Worm (Caenorhabditis elegans): ENCODE measurements around the gene F41E6.15.

F41E6.15 gene

ce11 chrV:8602638-8603037 is at the start of gene F41E6.15:
F41E6.15 (minus strand) TSS chrV:8602738.
- TF ChIP-seq unc-86 (tag; optimal IDR thresholded peaks at IDR 0.05) (no peak), che-1 (tag; optimal IDR thresholded peaks at IDR 0.05) (no peak), pag-3 (tag; optimal IDR thresholded peaks at IDR 0.05; ENCODE audit: borderline replicate concordance) (no peak), ttx-3 (tag; optimal IDR thresholded peaks at IDR 0.05) (no peak), lin-11 (tag; optimal IDR thresholded peaks at IDR 0.05) (no peak), ref-2 (tag; optimal IDR thresholded peaks at IDR 0.05) (no peak), pat-9 (tag; optimal IDR thresholded peaks at IDR 0.05) (no peak), hlh-15 (tag; optimal IDR thresholded peaks at IDR 0.05) (no peak), unc-3 (GFP tag; conservative IDR thresholded peaks at IDR 0.05) (no peak), unc-3 (tag; optimal IDR thresholded peaks at IDR 0.05) (no peak), elt-2 (tag; optimal IDR thresholded peaks at IDR 0.05) (no peak)

ce11 chrV:8652177-8652576 is 49.6 kb upstream of the F41E6.15 start:
- TF ChIP-seq pax-1 (tag; optimal IDR thresholded peaks at IDR 0.05) (no peak), eyg-1 (tag; optimal IDR thresholded peaks at IDR 0.05) (no peak), ceh-19 (GFP tag; optimal IDR thresholded peaks at IDR 0.05) (no peak), pag-3 (tag; optimal IDR thresholded peaks at IDR 0.05; ENCODE audit: borderline replicate concordance) (no peak), elt-2 (tag; optimal IDR thresholded peaks at IDR 0.05) (no peak), nhr-232 (tag; optimal IDR thresholded peaks at IDR 0.05) (no peak), tbx-7 (tag; optimal IDR thresholded peaks at IDR 0.05) (no peak), ceh-18 (tag; optimal IDR thresholded peaks at IDR 0.05) (no peak), ceh-48 (tag; optimal IDR thresholded peaks at IDR 0.05) (no peak), T23F11.4 (GFP tag; optimal IDR thresholded peaks at IDR 0.05) (no peak), ahr-1 (tag; optimal IDR thresholded peaks at IDR 0.05) (no peak), Y22D7AL.16 (tag; optimal IDR thresholded peaks at IDR 0.05) (no peak), pha-4 (tag; optimal IDR thresholded peaks at IDR 0.05) (no peak), ceh-24 (tag; optimal IDR thresholded peaks at IDR 0.05) (no peak), pat-9 (tag; optimal IDR thresholded peaks at IDR 0.05) (no peak), fkh-10 (GFP tag; optimal IDR thresholded peaks at IDR 0.05) (no peak), K02D7.2 (tag; optimal IDR thresholded peaks at IDR 0.05) (no peak), hlh-15 (tag; optimal IDR thresholded peaks at IDR 0.05) (no peak), pha-2 (tag; optimal IDR thresholded peaks at IDR 0.05) (no peak)

DNA sequence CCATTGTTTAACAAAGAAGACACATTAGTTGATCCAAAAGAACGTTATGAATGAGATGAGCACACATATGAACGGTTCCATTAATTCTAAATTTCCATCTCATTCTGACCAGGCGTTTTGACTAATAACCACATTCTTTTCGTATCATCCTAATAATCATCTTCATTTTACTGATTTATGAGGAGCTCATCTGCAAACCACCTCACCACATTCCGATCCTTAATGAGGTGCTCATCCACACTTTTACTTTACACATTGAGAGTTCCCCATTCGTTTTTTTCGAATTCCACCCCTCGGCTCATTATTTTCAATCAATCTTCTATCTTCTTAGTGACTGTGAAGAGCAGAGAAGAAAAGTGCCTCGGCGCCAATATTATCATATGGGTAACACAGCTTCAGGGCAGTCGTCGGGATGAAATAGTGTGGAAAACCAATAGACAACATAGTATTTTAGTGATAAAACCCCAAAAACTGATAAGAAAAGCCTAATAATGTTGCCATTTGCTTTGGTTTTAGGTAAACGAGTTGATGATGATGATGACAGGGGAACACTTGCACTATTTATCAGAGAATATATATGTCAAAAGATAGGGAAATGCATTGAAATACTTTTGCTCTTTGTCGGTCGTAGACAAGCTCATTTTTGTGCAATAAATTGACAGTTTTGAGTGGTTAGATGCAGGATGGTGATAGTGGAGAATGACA is 48.6 kb upstream of the F41E6.15 start:
- no peak for TF ChIP-seq nhr-232 (tag; optimal IDR thresholded peaks at IDR 0.05)
- no peak for TF ChIP-seq sdc-2 (tag; optimal IDR thresholded peaks at IDR 0.05)
- peak; percentile 18 for TF ChIP-seq dve-1 (tag; optimal IDR thresholded peaks at IDR 0.05)
- no peak for TF ChIP-seq lim-6 (tag; optimal IDR thresholded peaks at IDR 0.05)
- no peak for TF ChIP-seq ama-1 (optimal IDR thresholded peaks at IDR 0.05)
- TF ChIP-seq elt-2 (tag; optimal IDR thresholded peaks at IDR 0.05) = peak; percentile 98

- TF ChIP-seq ceh-24 (tag; optimal IDR thresholded peaks at IDR 0.05) = no peak
- no peak for TF ChIP-seq lin-11 (tag; optimal IDR thresholded peaks at IDR 0.05)
- no peak for TF ChIP-seq hlh-6 (tag; optimal IDR thresholded peaks at IDR 0.05)
- no peak for TF ChIP-seq odd-2 (tag; optimal IDR thresholded peaks at IDR 0.05)
- TF ChIP-seq tbx-7 (tag; optimal IDR thresholded peaks at IDR 0.05) = no peak
Measured at ce11 chrV:8650365-8650764, 47.8 kb upstream of the F41E6.15 start.

ce11 chrV:8648251-8648650 is 45.7 kb upstream of the F41E6.15 start:
- TF ChIP-seq fkh-6 (tag; optimal IDR thresholded peaks at IDR 0.05) (no peak), elt-2 (tag; optimal IDR thresholded peaks at IDR 0.05) (peak; percentile 81)

DNA sequence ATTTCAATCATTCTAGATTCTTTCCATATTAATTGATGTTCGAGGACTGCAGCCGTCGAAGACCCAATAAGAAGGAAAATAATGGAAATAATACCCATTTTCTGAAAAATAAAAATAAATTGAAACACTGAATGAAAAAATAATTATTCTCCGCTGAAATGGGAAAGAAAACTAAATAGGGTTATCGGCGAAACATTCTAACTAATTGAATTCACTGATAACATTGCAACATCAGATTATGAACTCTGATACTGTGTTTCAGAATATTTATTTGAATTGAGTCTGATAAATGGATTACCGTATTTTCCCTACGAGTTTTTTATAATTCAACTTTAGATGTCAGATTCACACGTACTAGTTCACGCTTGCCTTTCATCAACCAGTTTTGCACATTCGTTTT is 40.6 kb upstream of the F41E6.15 start, which contains the start of gene asp-13:
Gene asp-13, minus strand, starts transcription at position 101 of the 400 bp plus-strand sequence.
- TF ChIP-seq fkh-10 (GFP tag; optimal IDR thresholded peaks at IDR 0.05) (no peak), pros-1 (tag; optimal IDR thresholded peaks at IDR 0.05) (no peak), hlh-13 (GFP tag; optimal IDR thresholded peaks at IDR 0.05) (no peak), unc-3 (GFP tag; conservative IDR thresholded peaks at IDR 0.05) (no peak), unc-3 (tag; optimal IDR thresholded peaks at IDR 0.05) (no peak), C08G9.2 (tag; optimal IDR thresholded peaks at IDR 0.05) (no peak), nhr-11 (tag; optimal IDR thresholded peaks at IDR 0.05) (no peak)

Measured in whole organism, late embryonic.